Fruit fly (Drosophila melanogaster) Kc167 (cell line): ENCODE results near the gene RPA2.

Experiments used
- h ChIP-seq: fragments of >200 bp; optimal IDR thresholded peaks from 3 replicates; lab custom pipeline; 2018; ENCODE audit warnings: missing external identifiers
- ttk ChIP-seq: sonication (Bioruptor generic); optimal IDR thresholded peaks from 2 replicates; lab custom pipeline; 2017; ENCODE audit warnings: missing external identifiers

dm6 chr2L:20911374-20911773 is 14.6 kb downstream of the RPA2 start:
- TF ChIP-seq ttk (lab: Kevin White, UChicago) (no peak), h (lab: Kevin White, UChicago) (no peak)
